Fruit fly (Drosophila melanogaster) whole organism, embryonic: ENCODE results near the gene CG1103.

Experiments used
- Atf3 ChIP-seq: fragments of 200-800 bp; sonication (Bioruptor generic); optimal IDR thresholded peaks from 3 replicates; lab custom pipeline; 2016; ENCODE audit warnings: missing biosample characterization, missing genetic modification characterization
- CG10321 ChIP-seq: fragments of 200-800 bp; sonication (Bioruptor generic); IDR thresholded peaks from 2 replicates; pipeline ENCODE4 v1.3.6; 2022; ENCODE audit warnings: missing biosample characterization, missing genetic modification characterization
- CG10543 ChIP-seq: fragments of 200-800 bp; sonication (Bioruptor generic); optimal IDR thresholded peaks from 3 replicates; lab custom pipeline; 2017; ENCODE audit warnings: missing biosample characterization, mild to moderate bottlenecking, missing genetic modification characterization, moderate library complexity
- CG11723 ChIP-seq: fragments of 200-800 bp; sonication (Bioruptor generic); optimal IDR thresholded peaks from 2 replicates; lab custom pipeline; 2017; ENCODE audit warnings: missing biosample characterization, mild to moderate bottlenecking, missing genetic modification characterization
- CG14441 ChIP-seq: fragments of 200-800 bp; sonication (Bioruptor generic); IDR thresholded peaks from 2 replicates; pipeline ENCODE4 v1.3.6; 2022; ENCODE audit warnings: missing biosample characterization, missing genetic modification characterization
- CG15696 ChIP-seq: fragments of 200-800 bp; sonication (Bioruptor generic); optimal IDR thresholded peaks from 2 replicates; lab custom pipeline; 2019; ENCODE audit warnings: missing biosample characterization, mild to moderate bottlenecking, missing genetic modification characterization, moderate library complexity
- CG17328 ChIP-seq: fragments of 200-800 bp; sonication (Bioruptor generic); IDR thresholded peaks from 2 replicates; pipeline ENCODE4 v1.3.6; 2022; ENCODE audit warnings: missing biosample characterization, missing genetic modification characterization
- CG18599 ChIP-seq: fragments of 200-800 bp; sonication (Bioruptor generic); optimal IDR thresholded peaks from 3 replicates; lab custom pipeline; 2017; ENCODE audit warnings: missing biosample characterization, missing genetic modification characterization, mild to moderate bottlenecking, moderate library complexity, missing genetic modification reagents
- CG2129 ChIP-seq: fragments of 200-800 bp; sonication (Bioruptor generic); IDR thresholded peaks from 2 replicates; pipeline ENCODE4 v1.3.6; 2022; ENCODE audit warnings: missing biosample characterization, missing genetic modification characterization; ENCODE audit not compliant: partially characterized antibody
- CG2875 ChIP-seq: fragments of 200-800 bp; sonication (Bioruptor generic); optimal IDR thresholded peaks from 2 replicates; lab custom pipeline; 2017; ENCODE audit warnings: missing biosample characterization, mild to moderate bottlenecking, missing genetic modification characterization, missing genetic modification reagents
- CG31365 ChIP-seq: fragments of 200-800 bp; sonication (Bioruptor generic); optimal IDR thresholded peaks from 2 replicates; lab custom pipeline; 2018; ENCODE audit warnings: missing biosample characterization, mild to moderate bottlenecking, missing genetic modification characterization
- CG3726 ChIP-seq: fragments of 200-800 bp; sonication (Bioruptor generic); IDR thresholded peaks from 3 replicates; pipeline ENCODE4, ENCODE4 v1.3.6; 2022; ENCODE audit warnings: missing biosample characterization, missing genetic modification characterization
- CG3838 ChIP-seq: fragments of 200-800 bp; sonication (Bioruptor generic); optimal IDR thresholded peaks from 3 replicates; lab custom pipeline; 2016; ENCODE audit warnings: missing biosample characterization, missing genetic modification characterization
- CG6689 ChIP-seq: fragments of 200-800 bp; sonication (Bioruptor generic); IDR thresholded peaks from 2 replicates; pipeline ENCODE4 v1.3.6; 2022; ENCODE audit warnings: missing biosample characterization, missing genetic modification characterization
- CG7357 ChIP-seq: fragments of 200-800 bp; sonication (Bioruptor generic); IDR thresholded peaks from 3 replicates; pipeline ENCODE4 v1.3.6; 2022; ENCODE audit warnings: missing biosample characterization, missing genetic modification characterization
- CG7556 ChIP-seq: fragments of 200-800 bp; sonication (Bioruptor generic); optimal IDR thresholded peaks from 2 replicates; lab custom pipeline; 2017; ENCODE audit warnings: missing biosample characterization, mild to moderate bottlenecking, missing genetic modification characterization
- CG7786 ChIP-seq: fragments of 200-800 bp; sonication (Bioruptor generic); optimal IDR thresholded peaks from 2 replicates; lab custom pipeline; 2016; ENCODE audit warnings: missing biosample characterization, missing genetic modification characterization
- CG7839 ChIP-seq: fragments of 200-800 bp; sonication (Bioruptor generic); optimal IDR thresholded peaks from 3 replicates; lab custom pipeline; 2018; ENCODE audit warnings: missing biosample characterization, mild to moderate bottlenecking, missing genetic modification characterization, moderate library complexity
- CG8478 ChIP-seq: fragments of >200 bp; optimal IDR thresholded peaks from 2 replicates; lab custom pipeline; 2018
- Deaf1 ChIP-seq: fragments of 200-800 bp; optimal IDR thresholded peaks from 3 replicates; lab custom pipeline; 2019; ENCODE audit warnings: missing biosample characterization, mild to moderate bottlenecking, missing genetic modification characterization, moderate library complexity
- Dll ChIP-seq: fragments of 200-800 bp; sonication (Bioruptor generic); IDR thresholded peaks from 4 replicates; pipeline ENCODE4 v1.3.6; 2022; ENCODE audit warnings: missing biosample characterization, missing genetic modification characterization; ENCODE audit not compliant: partially characterized antibody
- Doc3 ChIP-seq: fragments of 200-800 bp; sonication (Bioruptor generic); IDR thresholded peaks from 3 replicates; pipeline ENCODE4 v1.3.6; 2022; ENCODE audit warnings: missing biosample characterization, missing genetic modification characterization; ENCODE audit not compliant: partially characterized antibody
- H15 ChIP-seq: fragments of 200-800 bp; sonication (Bioruptor generic); IDR thresholded peaks from 3 replicates; pipeline ENCODE4 v1.3.6; 2022; ENCODE audit warnings: missing biosample characterization, missing genetic modification characterization
- HHEX ChIP-seq: fragments of 200-800 bp; sonication (Bioruptor generic); optimal IDR thresholded peaks from 3 replicates; lab custom pipeline; 2017; ENCODE audit warnings: missing biosample characterization, mild to moderate bottlenecking, missing genetic modification characterization, missing genetic modification reagents
- Mrtf ChIP-seq: fragments of 200-800 bp; sonication (Bioruptor generic); IDR thresholded peaks from 3 replicates; pipeline ENCODE4 v1.3.6; 2022; ENCODE audit warnings: missing biosample characterization, missing genetic modification characterization
- NC2α ChIP-seq: fragments of 200-800 bp; sonication (Bioruptor generic); optimal IDR thresholded peaks from 2 replicates; lab custom pipeline; 2016; ENCODE audit warnings: missing biosample characterization, missing genetic modification characterization
- NC2β ChIP-seq: fragments of 200-800 bp; sonication (Bioruptor generic); optimal IDR thresholded peaks from 2 replicates; lab custom pipeline; 2016; ENCODE audit warnings: missing biosample characterization, missing genetic modification characterization
- Nf-YA ChIP-seq: fragments of 200-800 bp; sonication (Bioruptor generic); IDR thresholded peaks from 2 replicates; pipeline ENCODE4 v1.3.6; 2022; ENCODE audit warnings: missing biosample characterization, missing genetic modification characterization
- Rfx ChIP-seq: fragments of 200-800 bp; sonication (Bioruptor generic); IDR thresholded peaks from 2 replicates; pipeline ENCODE4 v1.3.6; 2022; ENCODE audit warnings: missing biosample characterization, missing genetic modification characterization
- Sox100B ChIP-seq: fragments of 200-800 bp; sonication (Bioruptor generic); optimal IDR thresholded peaks from 3 replicates; lab custom pipeline; 2018; ENCODE audit warnings: missing biosample characterization, mild to moderate bottlenecking, missing genetic modification characterization
- Sox102F ChIP-seq: fragments of 200-800 bp; sonication (Bioruptor generic); optimal IDR thresholded peaks from 2 replicates; lab custom pipeline; 2018; ENCODE audit warnings: missing biosample characterization, mild to moderate bottlenecking, missing genetic modification characterization, moderate library complexity
- Spps ChIP-seq: fragments of 200-800 bp; sonication (Bioruptor generic); optimal IDR thresholded peaks from 2 replicates; lab custom pipeline; 2018; ENCODE audit warnings: missing biosample characterization, mild to moderate bottlenecking, missing genetic modification characterization
- aop ChIP-seq: fragments of 200-800 bp; sonication (Bioruptor generic); IDR thresholded peaks from 2 replicates; pipeline ENCODE4 v1.3.6; 2022; ENCODE audit warnings: missing biosample characterization, missing genetic modification characterization
- bsh ChIP-seq, 2 experiments: fragments of 200-800 bp; sonication (Bioruptor generic); optimal IDR thresholded peaks; 2 replicates each; lab custom pipeline; 2017 to 2018; ENCODE audit warnings: mild to moderate bottlenecking in 2 of 2, missing biosample characterization in 2 of 2, missing genetic modification characterization in 2 of 2, moderate library complexity in 1 of 2
- btn ChIP-seq: fragments of 200-800 bp; sonication (Bioruptor generic); optimal IDR thresholded peaks from 2 replicates; lab custom pipeline; 2016; ENCODE audit warnings: missing biosample characterization, missing genetic modification characterization
- chn ChIP-seq: fragments of 200-800 bp; sonication (Bioruptor generic); optimal IDR thresholded peaks from 2 replicates; lab custom pipeline; 2016; ENCODE audit warnings: missing biosample characterization, missing genetic modification characterization
- dimm ChIP-seq: fragments of 200-800 bp; sonication (Bioruptor generic); IDR thresholded peaks from 2 replicates; pipeline ENCODE4 v1.3.6; 2022; ENCODE audit warnings: missing biosample characterization, missing genetic modification characterization
- grau ChIP-seq: fragments of 200-800 bp; optimal IDR thresholded peaks from 3 replicates; lab custom pipeline; 2019; ENCODE audit warnings: missing biosample characterization, mild to moderate bottlenecking, missing genetic modification characterization, moderate library complexity
- grn ChIP-seq: fragments of 200-800 bp; sonication (Bioruptor generic); optimal IDR thresholded peaks from 3 replicates; lab custom pipeline; 2017; ENCODE audit warnings: missing biosample characterization, missing genetic modification characterization
- gro ChIP-seq: fragments of 200-800 bp; sonication (Bioruptor generic); optimal IDR thresholded peaks from 2 replicates; lab custom pipeline; 2016; ENCODE audit warnings: missing biosample characterization, missing genetic modification characterization
- h ChIP-seq: fragments of >200 bp; optimal IDR thresholded peaks from 2 replicates; lab custom pipeline; 2017
- ham ChIP-seq: fragments of 200-800 bp; sonication (Bioruptor generic); IDR thresholded peaks from 2 replicates; pipeline ENCODE4 v1.3.6; 2022; ENCODE audit warnings: missing biosample characterization, missing genetic modification characterization
- insv ChIP-seq, 2 experiments: fragments of 200-800 bp; sonication (Bioruptor generic); optimal IDR thresholded peaks; 3 replicates each; lab custom pipeline; 2016 to 2018; ENCODE audit warnings: missing biosample characterization in 2 of 2, missing genetic modification characterization in 2 of 2
- peb ChIP-seq: fragments of 200-800 bp; sonication (Bioruptor generic); IDR thresholded peaks from 2 replicates; pipeline ENCODE4 v1.3.6; 2022; ENCODE audit warnings: missing biosample characterization, missing genetic modification characterization
- pho ChIP-seq: fragments of 200-800 bp; sonication (Bioruptor generic); optimal IDR thresholded peaks from 2 replicates; lab custom pipeline; 2016; ENCODE audit warnings: missing biosample characterization, missing genetic modification characterization
- run ChIP-seq: fragments of 200-800 bp; sonication (Bioruptor generic); optimal IDR thresholded peaks from 3 replicates; lab custom pipeline; 2018; ENCODE audit warnings: missing biosample characterization, mild to moderate bottlenecking, missing genetic modification characterization
- salm ChIP-seq: fragments of 200-800 bp; sonication (Bioruptor generic); optimal IDR thresholded peaks from 2 replicates; lab custom pipeline; 2018; ENCODE audit warnings: missing biosample characterization, mild to moderate bottlenecking, missing genetic modification characterization
- tio ChIP-seq: fragments of 200-800 bp; sonication (Bioruptor generic); optimal IDR thresholded peaks from 2 replicates; lab custom pipeline; 2017; ENCODE audit warnings: missing biosample characterization, missing genetic modification characterization, inconsistent platforms
- zen2 ChIP-seq: fragments of 200-800 bp; sonication (Bioruptor generic); IDR thresholded peaks from 3 replicates; pipeline ENCODE4 v1.3.6; 2022; ENCODE audit warnings: missing biosample characterization, missing genetic modification characterization; ENCODE audit not compliant: partially characterized antibody

CG1103 gene

DNA sequence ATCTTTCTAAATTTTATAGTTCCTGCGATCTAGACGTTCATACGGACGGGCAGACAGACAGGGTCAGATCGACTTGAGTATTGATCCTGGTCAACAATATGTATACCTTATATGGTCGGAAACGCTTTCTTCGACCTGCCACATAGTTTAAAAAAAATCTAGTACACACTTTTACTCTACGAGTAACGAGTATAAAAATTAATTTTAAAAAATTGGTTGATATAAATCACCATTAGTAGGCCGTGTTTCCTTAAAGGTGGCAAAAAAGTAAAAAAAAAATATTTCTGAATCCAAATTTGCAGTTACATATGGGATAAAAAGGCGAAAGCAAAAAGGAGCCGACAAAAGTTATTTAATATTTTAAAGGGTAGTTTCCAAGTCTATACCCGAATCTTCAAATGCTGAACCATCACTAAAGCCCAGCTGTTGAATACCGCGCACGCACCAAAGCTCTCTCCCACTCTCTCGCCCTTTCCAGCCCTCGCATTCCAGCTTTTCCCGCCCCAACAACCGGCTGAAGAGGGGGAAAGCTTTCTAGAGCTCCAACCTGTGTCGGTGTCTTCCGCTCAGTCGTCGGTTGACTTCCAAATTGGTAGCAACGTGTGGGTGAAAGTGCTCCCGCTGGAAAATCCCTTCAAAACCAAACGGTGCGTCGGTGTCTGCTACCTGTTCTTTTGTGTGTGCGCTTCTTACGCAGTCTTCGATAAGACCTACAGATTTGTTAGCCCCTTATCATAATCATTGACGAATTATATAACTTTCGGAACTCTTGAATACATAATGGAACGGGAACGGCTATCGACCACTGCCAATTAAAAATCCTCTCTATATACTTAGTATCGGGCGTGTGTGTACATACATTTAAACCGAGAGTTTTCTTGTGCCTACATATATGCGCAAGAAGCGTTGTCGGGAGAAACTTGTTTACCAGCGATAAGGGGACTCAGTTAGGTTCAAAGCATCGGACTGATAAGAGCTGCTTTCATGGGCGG is 41.1 kb downstream of the CG1103 start, which contains the start of gene Sfxn1-3 (continued):
- TF ChIP-seq CG7357, result 0 out of 3 replicates have a peak, but pooled peaks have one; percentile 20
- TF ChIP-seq CG2875 (GFP tag; lab: Kevin White, UChicago), result no peak
- no peak for TF ChIP-seq CG17328
- TF ChIP-seq tio (GFP tag; lab: Kevin White, UChicago), result no peak
- 0 out of 3 replicates have a peak, but pooled peaks have one; percentile 2 for TF ChIP-seq H15
- TF ChIP-seq salm (tag; lab: Kevin White, UChicago), result no peak
- TF ChIP-seq zen2, result peak; percentile 48; the same call in 2 of the 3 replicates
- peak; percentile 68 for TF ChIP-seq Rfx (GFP tag; lab: Robert Waterston, UW)
- peak; percentile 20; the same call in 1 of the 3 replicates for TF ChIP-seq Doc3 (GFP tag; lab: Robert Waterston, UW)
- peak in 1 of 2 experiments; percentile 24 for TF ChIP-seq insv (GFP tag; optimal IDR thresholded peaks at IDR 0.05; lab: Kevin White, UChicago)
- TF ChIP-seq CG31365 (tag; lab: Kevin White, UChicago), result peak; percentile 11
- no peak for TF ChIP-seq Spps
- TF ChIP-seq CG3838 (GFP tag; lab: Kevin White, UChicago), result no peak
- no peak for TF ChIP-seq btn (GFP tag; lab: Kevin White, UChicago)
- no peak for TF ChIP-seq ham (GFP tag; lab: Robert Waterston, UW)
- TF ChIP-seq NC2β, result no peak
- peak; percentile 79 for TF ChIP-seq gro (GFP tag; lab: Kevin White, UChicago)
- peak; percentile 16 for TF ChIP-seq run (tag; lab: Kevin White, UChicago)
- no peak for TF ChIP-seq CG15696 (tag; lab: Kevin White, UChicago)
- peak; percentile 80 for TF ChIP-seq grn (GFP tag; lab: Kevin White, UChicago)
- peak; percentile 33 for TF ChIP-seq CG7839
- no peak for TF ChIP-seq CG7786
- peak; percentile 38; the same call in 1 of the 2 replicates for TF ChIP-seq CG6689 (GFP tag; lab: Robert Waterston, UW)
- no peak for TF ChIP-seq Dll (GFP tag; lab: Robert Waterston, UW)
- TF ChIP-seq pho, result peak; percentile 57
- no peak for TF ChIP-seq Mrtf (GFP tag; lab: Robert Waterston, UW)
- no peak for TF ChIP-seq CG14441 (GFP tag; lab: Robert Waterston, UW)
- no peak for TF ChIP-seq NC2α (GFP tag; lab: Kevin White, UChicago)
- TF ChIP-seq aop (GFP tag; lab: Robert Waterston, UW), result no peak
- TF ChIP-seq Deaf1 (tag; lab: Kevin White, UChicago), result peak; percentile 81
- no peak for TF ChIP-seq Sox100B (GFP tag; lab: Kevin White, UChicago)
- TF ChIP-seq grau, result peak; percentile 23
- TF ChIP-seq CG11723 (GFP tag; lab: Kevin White, UChicago), result peak; percentile 12
- peak; percentile 44 for TF ChIP-seq Nf-YA
- no peak for TF ChIP-seq dimm (GFP tag; lab: Robert Waterston, UW)
- peak; percentile 26 to 42 for TF ChIP-seq bsh (GFP tag; optimal IDR thresholded peaks at IDR 0.05; lab: Kevin White, UChicago)
- TF ChIP-seq CG10321, result no peak
- TF ChIP-seq CG3726 (GFP tag; lab: Robert Waterston, UW), result no peak
- peak; percentile 27 for TF ChIP-seq HHEX (GFP tag; lab: Kevin White, UChicago)
- no peak for TF ChIP-seq h (lab: Kevin White, UChicago)
- no peak for TF ChIP-seq CG2129
- no peak for TF ChIP-seq Sox102F (GFP tag; lab: Kevin White, UChicago)
- TF ChIP-seq CG10543, result peak; percentile 94
- TF ChIP-seq Atf3 (GFP tag; lab: Kevin White, UChicago), result peak; percentile 0
- no peak for TF ChIP-seq peb (GFP tag; lab: Robert Waterston, UW)
- TF ChIP-seq CG7556 (GFP tag; lab: Kevin White, UChicago), result peak; percentile 19
- TF ChIP-seq CG8478 (lab: Kevin White, UChicago), result no peak
- peak; percentile 9 for TF ChIP-seq chn (GFP tag; lab: Kevin White, UChicago)
- peak; percentile 84 for TF ChIP-seq CG18599 (GFP tag; lab: Kevin White, UChicago)
